Fruit fly (Drosophila melanogaster): ENCODE data around the gene CG12479.

dm6 chrX:14186953-14187352 lies 35.1 kb upstream of the CG12479 start, which contains the start of gene CG12481:
- TF ChIP-seq CG8478 (optimal IDR thresholded peaks at IDR 0.05) (no peak), CTCF (optimal IDR thresholded peaks at IDR 0.05) (no peak)
